Fruit fly (Drosophila melanogaster): ENCODE measurements around the gene cmpy.

Gene cmpy

dm6 chr3L:20761482-20761881, 42.5 kb upstream of the cmpy start:
- TF ChIP-seq nau (GFP tag; optimal IDR thresholded peaks at IDR 0.05) (no peak), hb (GFP tag; IDR thresholded peaks at IDR 0.05; ENCODE audit: partially characterized antibody) (0 out of 3 replicates have a peak, but pooled peaks have one; percentile 54)

DNA sequence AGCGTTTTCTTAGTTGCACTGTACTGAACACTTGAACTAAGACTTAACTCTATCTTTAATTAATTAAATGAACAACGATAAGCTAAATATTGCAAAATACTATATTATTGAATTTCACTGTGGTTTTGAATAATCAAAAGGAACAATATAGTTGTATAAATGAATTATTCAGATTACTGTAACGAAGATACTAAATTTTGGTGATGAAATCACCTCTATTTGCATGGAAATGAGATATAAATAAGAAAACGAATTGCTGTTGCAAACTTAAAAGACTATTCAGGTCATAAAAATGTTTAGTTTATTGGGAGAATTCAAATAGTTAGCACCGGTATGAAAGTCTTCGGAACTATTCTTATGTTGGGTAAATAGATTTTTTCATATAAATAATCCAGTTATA, 39.6 kb upstream of the cmpy start, which contains the start of gene CG43251:
Gene CG43251 (plus strand): TSS at position 301 of the 400 bp plus-strand sequence.
- no peak for TF ChIP-seq sima (GFP tag; optimal IDR thresholded peaks at IDR 0.05)
- no peak for TF ChIP-seq CG18476 (GFP tag; optimal IDR thresholded peaks at IDR 0.05)

dm6 chr3L:20755585-20755984, 36.6 kb upstream of the cmpy start, which contains the start of gene CG33912:
CG33912 (minus strand) TSS chr3L:20755685.
- TF ChIP-seq CG12155 (GFP tag; optimal IDR thresholded peaks at IDR 0.05): no peak
- TF ChIP-seq CG30431 (GFP tag; optimal IDR thresholded peaks at IDR 0.05): no peak
- no peak for TF ChIP-seq klu (GFP tag; IDR thresholded peaks at IDR 0.05)
- no peak for TF ChIP-seq Mrtf (GFP tag; IDR thresholded peaks at IDR 0.05)
- TF ChIP-seq scrt (GFP tag; optimal IDR thresholded peaks at IDR 0.05): no peak
- TF ChIP-seq CG8089 (GFP tag; optimal IDR thresholded peaks at IDR 0.05): no peak
- TF ChIP-seq CG17361 (GFP tag; IDR thresholded peaks at IDR 0.05): no peak
- no peak for TF ChIP-seq GATAe (GFP tag; conservative IDR thresholded peaks at IDR 0.05)
- TF ChIP-seq Aef1 (GFP tag; IDR thresholded peaks at IDR 0.05): no peak
- no peak for TF ChIP-seq MTF-1 (GFP tag; optimal IDR thresholded peaks at IDR 0.05; ENCODE audit: borderline replicate concordance)
- no peak for TF ChIP-seq CG3065 (GFP tag; optimal IDR thresholded peaks at IDR 0.05)
- TF ChIP-seq CG17568 (GFP tag; optimal IDR thresholded peaks at IDR 0.05): no peak
- no peak for TF ChIP-seq CG17612 (GFP tag; IDR thresholded peaks at IDR 0.05)
- TF ChIP-seq en (GFP tag; optimal IDR thresholded peaks at IDR 0.05): no peak
- TF ChIP-seq C15 (GFP tag; IDR thresholded peaks at IDR 0.05): no peak
- TF ChIP-seq Myb (GFP tag; optimal IDR thresholded peaks at IDR 0.05): no peak

DNA sequence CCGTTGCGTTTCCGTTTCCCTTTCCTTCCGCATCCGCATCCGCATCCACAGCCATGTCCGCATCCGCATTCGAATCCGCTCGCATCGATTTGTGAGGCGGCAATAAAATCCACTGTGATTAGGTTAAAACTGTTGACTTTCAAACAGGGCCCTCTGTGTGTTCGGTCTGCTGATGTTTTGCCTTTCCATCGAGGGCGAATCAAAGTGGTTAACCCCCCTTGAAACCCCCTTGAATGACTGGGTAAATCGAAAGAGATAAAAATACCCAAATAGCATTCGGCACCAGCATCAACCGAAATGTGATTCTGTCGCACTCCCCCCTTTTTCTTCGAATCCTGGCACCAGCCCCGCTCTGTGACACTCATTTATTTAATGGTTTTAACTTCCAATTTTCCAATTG, 34.0 kb upstream of the cmpy start:
- TF ChIP-seq onecut (GFP tag; IDR thresholded peaks at IDR 0.05) (peak; percentile 35; the same call in 1 of the 2 replicates), MTF-1 (GFP tag; optimal IDR thresholded peaks at IDR 0.05; ENCODE audit: borderline replicate concordance) (no peak), unc-4 (GFP tag; IDR thresholded peaks at IDR 0.05; ENCODE audit: partially characterized antibody) (no peak), CG11695 (GFP tag; IDR thresholded peaks at IDR 0.05) (no peak), en (GFP tag; optimal IDR thresholded peaks at IDR 0.05) (no peak), crc (GFP tag; optimal IDR thresholded peaks at IDR 0.05) (no peak), CG11093 (GFP tag; IDR thresholded peaks at IDR 0.05) (no peak), CG3065 (GFP tag; optimal IDR thresholded peaks at IDR 0.05) (no peak), CG13894 (tag; optimal IDR thresholded peaks at IDR 0.05) (peak; percentile 68), CG34422 (GFP tag; IDR thresholded peaks at IDR 0.05) (no peak), lbe (GFP tag; optimal IDR thresholded peaks at IDR 0.05) (no peak), bigmax (GFP tag; optimal IDR thresholded peaks at IDR 0.05) (no peak), mld (GFP tag; IDR thresholded peaks at IDR 0.05; ENCODE audit: partially characterized antibody) (no peak), caup (GFP tag; optimal IDR thresholded peaks at IDR 0.05; ENCODE audit: severe bottlenecking) (no peak), Neu2 (GFP tag; optimal IDR thresholded peaks at IDR 0.05; ENCODE audit: borderline replicate concordance) (no peak), CG6654 (GFP tag; optimal IDR thresholded peaks at IDR 0.05) (no peak), CG13775 (GFP tag; optimal IDR thresholded peaks at IDR 0.05) (peak; percentile 68), CG16813 (GFP tag; IDR thresholded peaks at IDR 0.05; ENCODE audit: partially characterized antibody) (no peak), fu2 (GFP tag; optimal IDR thresholded peaks at IDR 0.05) (no peak), Ets97D (GFP tag; optimal IDR thresholded peaks at IDR 0.05) (no peak), CG9609 (GFP tag; optimal IDR thresholded peaks at IDR 0.05) (no peak), D (optimal IDR thresholded peaks at IDR 0.05) (no peak), D (GFP tag; optimal IDR thresholded peaks at IDR 0.05) (no peak), chn (GFP tag; optimal IDR thresholded peaks at IDR 0.05) (no peak), CG31388 (GFP tag; optimal IDR thresholded peaks at IDR 0.05) (no peak), hb (GFP tag; IDR thresholded peaks at IDR 0.05; ENCODE audit: partially characterized antibody) (no peak), cg (GFP tag; optimal IDR thresholded peaks at IDR 0.05) (no peak), HLH54F (GFP tag; optimal IDR thresholded peaks at IDR 0.05) (no peak), CG6175 (GFP tag; IDR thresholded peaks at IDR 0.05) (no peak), CG10366 (GFP tag; IDR thresholded peaks at IDR 0.05) (no peak), CG9727 (GFP tag; optimal IDR thresholded peaks at IDR 0.05) (no peak)

Data from whole organism, embryonic.